Worm (Caenorhabditis elegans) whole organism, young adult: Measurements from ENCODE around the gene ugt-42.

Experiments used
- C17E4.6 ChIP-seq: fragments of 200-800 bp; sonication (Bioruptor generic); IDR thresholded peaks from 2 replicates; pipeline ENCODE4 v1.3.6; 2022; ENCODE audit warnings: missing genetic modification reagents, missing genetic modification characterization, missing compliant biosample characterization
- F57C9.4 ChIP-seq: sonication (generic microtip); optimal IDR thresholded peaks from 2 replicates; lab custom pipeline; 2017; ENCODE audit warnings: mild to moderate bottlenecking, missing genetic modification characterization, missing compliant biosample characterization
- K12H6.12 ChIP-seq: fragments of 200-800 bp; sonication (Bioruptor generic); optimal IDR thresholded peaks from 2 replicates; lab custom pipeline; 2018; ENCODE audit warnings: mild to moderate bottlenecking, missing genetic modification characterization, missing compliant biosample characterization
- Y53G8AR.9 ChIP-seq: fragments of 200-800 bp; sonication (Bioruptor generic); conservative IDR thresholded peaks from 2 replicates; pipeline ENCODE4 v1.3.6; 2022; ENCODE audit warnings: missing genetic modification reagents, missing genetic modification characterization, missing compliant biosample characterization
- Y67H2A.10 ChIP-seq: fragments of 200-800 bp; sonication (Bioruptor generic); conservative IDR thresholded peaks from 2 replicates; pipeline ENCODE4 v1.3.6; 2022; ENCODE audit warnings: missing genetic modification reagents, missing genetic modification characterization, missing compliant biosample characterization
- Y79H2A.3 ChIP-seq: fragments of 200-800 bp; sonication (Bioruptor generic); conservative IDR thresholded peaks from 2 replicates; pipeline ENCODE4 v1.3.6; 2022; ENCODE audit warnings: missing genetic modification reagents, missing genetic modification characterization, missing compliant biosample characterization
- ZK185.1 ChIP-seq: sonication (generic microtip); optimal IDR thresholded peaks from 2 replicates; lab custom pipeline; 2016; ENCODE audit warnings: mild to moderate bottlenecking, missing genetic modification characterization, missing compliant biosample characterization; ENCODE audit not compliant: poor library complexity, severe bottlenecking
- attf-5 ChIP-seq: fragments of 200-800 bp; sonication (Bioruptor generic); optimal IDR thresholded peaks from 2 replicates; lab custom pipeline; 2018; ENCODE audit warnings: mild to moderate bottlenecking, missing genetic modification characterization, missing compliant biosample characterization
- attf-6 ChIP-seq: fragments of 200-800 bp; sonication (Bioruptor generic); IDR thresholded peaks from 2 replicates; pipeline ENCODE4 v1.3.6; 2022; ENCODE audit warnings: missing genetic modification reagents, missing genetic modification characterization, missing compliant biosample characterization
- cebp-2 ChIP-seq: fragments of 200-800 bp; sonication (Bioruptor generic); IDR thresholded peaks from 2 replicates; pipeline ENCODE4 v1.3.6; 2022; ENCODE audit warnings: missing genetic modification characterization, missing compliant biosample characterization
- ceh-79 ChIP-seq: sonication (generic microtip); optimal IDR thresholded peaks from 2 replicates; lab custom pipeline; 2017; ENCODE audit warnings: mild to moderate bottlenecking, missing genetic modification characterization, missing compliant biosample characterization
- dox-1 ChIP-seq: fragments of 200-800 bp; sonication (Bioruptor generic); IDR thresholded peaks from 2 replicates; pipeline ENCODE4 v1.3.6; 2022; ENCODE audit warnings: missing genetic modification reagents, missing genetic modification characterization, missing compliant biosample characterization
- dpff-1 ChIP-seq: sonication (generic microtip); optimal IDR thresholded peaks from 2 replicates; lab custom pipeline; 2017; ENCODE audit warnings: mild to moderate bottlenecking, missing genetic modification characterization, missing compliant biosample characterization
- egl-44 ChIP-seq: fragments of 200-800 bp; sonication (Bioruptor generic); IDR thresholded peaks from 2 replicates; pipeline ENCODE4 v1.3.6; 2022; ENCODE audit warnings: missing genetic modification reagents, missing genetic modification characterization, missing compliant biosample characterization
- him-1 ChIP-seq: sonication (generic microtip); optimal IDR thresholded peaks from 2 replicates; lab custom pipeline; 2016; ENCODE audit warnings: missing genotype, missing genetic modification reagents, missing genetic modification characterization, missing compliant biosample characterization
- hrde-1 ChIP-seq: sonication (generic microtip); optimal IDR thresholded peaks from 2 replicates; lab custom pipeline; 2016; ENCODE audit warnings: missing genetic modification characterization, mild to moderate bottlenecking, missing compliant biosample characterization, moderate library complexity, missing genotype, missing genetic modification reagents, borderline replicate concordance
- let-526 ChIP-seq: fragments of 200-800 bp; sonication (Bioruptor generic); IDR thresholded peaks from 2 replicates; pipeline ENCODE4 v1.3.6; 2022; ENCODE audit warnings: missing genetic modification reagents, missing genetic modification characterization, missing compliant biosample characterization
- lsy-27 ChIP-seq: sonication (generic microtip); optimal IDR thresholded peaks from 2 replicates; lab custom pipeline; 2017; ENCODE audit warnings: missing genetic modification characterization, mild to moderate bottlenecking, missing compliant biosample characterization, antibody characterized with exemption, missing genotype, borderline replicate concordance; ENCODE audit not compliant: insufficient read depth
- nfya-1 ChIP-seq: sonication (generic microtip); optimal IDR thresholded peaks from 2 replicates; lab custom pipeline; 2017; ENCODE audit warnings: antibody characterized with exemption, missing compliant biosample characterization, missing genetic modification characterization, borderline replicate concordance; ENCODE audit not compliant: insufficient read depth
- nfyb-1 ChIP-seq: fragments of 200-800 bp; sonication (Bioruptor generic); IDR thresholded peaks from 2 replicates; pipeline ENCODE4 v1.3.6; 2022; ENCODE audit warnings: missing genetic modification reagents, missing genetic modification characterization, missing compliant biosample characterization
- sea-2 ChIP-seq: fragments of 200-800 bp; sonication (Bioruptor generic); IDR thresholded peaks from 2 replicates; pipeline ENCODE4 v1.3.6; 2022; ENCODE audit warnings: missing genetic modification characterization, missing compliant biosample characterization
- snpc-3.4 ChIP-seq: sonication (generic microtip); optimal IDR thresholded peaks from 2 replicates; lab custom pipeline; 2017; ENCODE audit warnings: missing genetic modification characterization, mild to moderate bottlenecking, missing compliant biosample characterization, antibody characterized with exemption, moderate library complexity, missing genotype, missing genetic modification reagents
- snpc-4 ChIP-seq, 5 experiments: fragments of 150-350 bp in 1 of 5; sonication (generic microtip) in 4 of 5; optimal IDR thresholded peaks; 2 replicates each; lab custom pipeline; 2014 to 2018; ENCODE audit warnings: missing genetic modification characterization in 5 of 5, missing biosample characterization in 3 of 5, antibody characterized with exemption in 2 of 5, mild to moderate bottlenecking in 2 of 5, missing compliant biosample characterization in 2 of 5, missing genotype in 2 of 5, moderate library complexity in 2 of 5, missing genetic modification reagents in 1 of 5
- tbp1 ChIP-seq: fragments of 200-800 bp; sonication (Bioruptor generic); optimal IDR thresholded peaks from 2 replicates; lab custom pipeline; 2018; ENCODE audit warnings: mild to moderate bottlenecking, missing genetic modification characterization, missing compliant biosample characterization
- unc-62 ChIP-seq: fragments of 150-350 bp; optimal IDR thresholded peaks from 2 replicates; lab custom pipeline; 2014; ENCODE audit warnings: missing biosample characterization, missing genetic modification reagents, missing genetic modification characterization
- zim-3 ChIP-seq: sonication (generic microtip); optimal IDR thresholded peaks from 2 replicates; lab custom pipeline; 2017; ENCODE audit warnings: mild to moderate bottlenecking, missing genetic modification characterization, moderate library complexity, missing compliant biosample characterization
- ztf-18 ChIP-seq: sonication (generic microtip); optimal IDR thresholded peaks from 2 replicates; lab custom pipeline; 2016; ENCODE audit warnings: missing genotype, mild to moderate bottlenecking, missing genetic modification characterization, missing compliant biosample characterization
- ztf-25 ChIP-seq: fragments of 200-800 bp; sonication (Bioruptor generic); IDR thresholded peaks from 2 replicates; pipeline ENCODE4 v1.3.6; 2022; ENCODE audit warnings: missing genetic modification reagents, missing genetic modification characterization, missing compliant biosample characterization
- ztf-3 ChIP-seq: fragments of 200-800 bp; sonication (Bioruptor generic); optimal IDR thresholded peaks from 2 replicates; lab custom pipeline; 2018; ENCODE audit warnings: mild to moderate bottlenecking, missing genetic modification characterization, missing compliant biosample characterization

ugt-42 gene

DNA sequence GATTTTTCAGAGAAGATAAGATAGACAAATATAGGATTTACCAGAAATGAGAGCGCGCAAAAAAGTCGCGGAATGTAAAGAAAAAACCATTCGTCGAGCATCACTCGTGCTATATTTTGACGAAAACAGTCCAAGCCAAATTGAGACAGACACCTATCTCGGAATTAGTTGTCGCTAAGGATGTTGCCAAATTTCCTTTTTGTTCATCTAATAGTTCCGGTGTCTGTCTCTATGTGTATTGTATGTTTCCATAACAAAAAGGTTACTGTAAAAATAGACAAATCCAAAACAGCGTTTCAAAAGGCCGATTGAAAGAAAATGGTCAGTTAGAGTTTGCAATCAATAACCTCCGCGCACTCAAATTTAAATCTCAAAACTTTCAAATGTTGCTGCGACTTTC is 47.6 kb downstream of the ugt-42 start, which contains the start of gene srj-53:
TSS of gene srj-53 (minus strand) at position 101 of the 400 bp plus-strand sequence.
- TF ChIP-seq attf-5 (GFP tag; lab: Kevin White, UChicago) = no peak
- TF ChIP-seq C17E4.6 (GFP tag; lab: Robert Waterston, UW) = no peak

DNA sequence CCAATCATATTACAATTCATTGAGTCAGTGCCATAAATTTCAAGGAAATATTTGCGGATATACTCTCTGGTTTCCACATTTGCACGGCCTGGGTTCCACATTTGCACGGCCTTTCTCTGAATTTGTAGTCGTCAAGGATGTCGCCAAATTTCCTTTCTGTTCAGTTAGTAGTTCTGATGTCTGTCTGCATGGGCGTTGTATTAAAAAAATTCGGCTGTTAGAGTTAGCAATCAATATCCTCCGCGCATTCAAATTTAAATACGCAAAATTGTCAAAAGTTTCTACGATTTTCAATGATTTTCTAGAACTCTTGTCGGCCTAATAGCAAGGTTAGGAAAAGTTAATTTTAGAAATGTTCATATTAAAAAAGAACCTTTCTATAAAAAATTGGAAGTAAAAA is 48.9 kb downstream of the ugt-42 start, which contains the start of gene srj-52:
TSS of gene srj-52 (minus strand) at position 101 of the 400 bp plus-strand sequence.
- no peak for TF ChIP-seq dox-1
- TF ChIP-seq cebp-2 (GFP tag; lab: Robert Waterston, UW) = no peak
- TF ChIP-seq C17E4.6 (GFP tag; lab: Robert Waterston, UW) = no peak
- no peak for TF ChIP-seq snpc-3.4
- TF ChIP-seq ceh-79 (tag; lab: Kevin White, UChicago) = no peak
- TF ChIP-seq ztf-18 = no peak
- TF ChIP-seq tbp1 = no peak
- no peak for TF ChIP-seq unc-62 (GFP tag; lab: Kevin White, UChicago)
- TF ChIP-seq lsy-27 (tag; lab: Kevin White, UChicago) = no peak
- TF ChIP-seq K12H6.12 (tag; lab: Kevin White, UChicago) = no peak
- no peak for TF ChIP-seq ztf-3 (GFP tag; lab: Kevin White, UChicago)
- no peak for TF ChIP-seq Y79H2A.3 (GFP tag; lab: Robert Waterston, UW)
- no peak for TF ChIP-seq dpff-1 (tag; lab: Kevin White, UChicago)
- TF ChIP-seq Y53G8AR.9 = no peak
- no peak for TF ChIP-seq egl-44 (GFP tag; lab: Robert Waterston, UW)
- TF ChIP-seq let-526 (GFP tag; lab: Robert Waterston, UW) = no peak

DNA sequence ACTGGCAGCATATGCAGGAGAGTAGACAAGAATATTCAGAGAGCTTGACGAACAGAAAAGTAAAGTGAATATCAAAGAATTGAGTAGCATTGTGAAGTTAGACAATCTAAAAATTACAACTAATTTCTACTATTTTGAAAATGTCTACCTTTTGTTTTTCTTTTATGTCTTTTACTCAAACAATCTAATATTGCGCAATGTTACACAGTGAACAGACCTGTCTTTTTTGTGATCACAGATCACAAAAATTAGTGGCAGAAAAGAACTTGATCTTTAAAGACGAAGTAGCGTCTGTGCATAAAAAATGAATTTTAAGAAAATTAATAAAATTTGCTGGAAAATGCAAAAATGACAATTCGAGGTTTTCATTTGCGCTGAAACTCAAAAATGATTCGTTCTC is 52.1 kb downstream of the ugt-42 start:
- no peak for TF ChIP-seq dpff-1 (tag; lab: Kevin White, UChicago)
- no peak for TF ChIP-seq ztf-25 (GFP tag; lab: Robert Waterston, UW)
- no peak for TF ChIP-seq F57C9.4 (tag; lab: Kevin White, UChicago)
- TF ChIP-seq nfyb-1 = no peak
- TF ChIP-seq Y67H2A.10 (GFP tag; lab: Robert Waterston, UW) = no peak
- TF ChIP-seq ZK185.1 (tag; lab: Kevin White, UChicago) = no peak
- TF ChIP-seq attf-6 = no peak
- no peak for TF ChIP-seq sea-2
- no peak for TF ChIP-seq hrde-1 (tag; lab: Kevin White, UChicago)
- no peak for TF ChIP-seq snpc-4 (GFP tag; optimal IDR thresholded peaks at IDR 0.05; lab: Kevin White, UChicago)
- TF ChIP-seq snpc-4 (tag; optimal IDR thresholded peaks at IDR 0.05; lab: Kevin White, UChicago) = no peak
- TF ChIP-seq zim-3 (tag; lab: Kevin White, UChicago) = no peak
- no peak for TF ChIP-seq him-1
- no peak for TF ChIP-seq nfya-1 (tag; lab: Kevin White, UChicago)
